Fruit fly (Drosophila melanogaster): Measurements from ENCODE around the gene Ref1.

The Ref1 gene

dm6 chr3R:7107713-7108588, 27.8 kb upstream of the Ref1 start (continued):
- peak; percentile 83 to 97 for TF ChIP-seq Trl (optimal IDR thresholded peaks at IDR 0.05)
- peak; percentile 39 for TF ChIP-seq Trl (GFP tag; optimal IDR thresholded peaks at IDR 0.05)
- peak; percentile 3 for TF ChIP-seq grau (tag; optimal IDR thresholded peaks at IDR 0.05)
- TF ChIP-seq CG12299 (tag; optimal IDR thresholded peaks at IDR 0.05), result peak; percentile 49
- TF ChIP-seq CG2712 (tag; optimal IDR thresholded peaks at IDR 0.05), result peak; percentile 15
- TF ChIP-seq abd-A (tag; optimal IDR thresholded peaks at IDR 0.05), result peak; percentile 68
- TF ChIP-seq CG17186 (GFP tag; optimal IDR thresholded peaks at IDR 0.05), result no peak
- TF ChIP-seq ham (GFP tag; IDR thresholded peaks at IDR 0.05), result no peak
- no peak for TF ChIP-seq fd3F (GFP tag; optimal IDR thresholded peaks at IDR 0.05)
- TF ChIP-seq yki (optimal IDR thresholded peaks at IDR 0.05), result peak; percentile 96

dm6 chr3R:7105503-7106164, 25.4 kb upstream of the Ref1 start:
- TF ChIP-seq sd (tag; optimal IDR thresholded peaks at IDR 0.05) (no peak), CG1647 (GFP tag; optimal IDR thresholded peaks at IDR 0.05) (no peak), CG17912 (GFP tag; optimal IDR thresholded peaks at IDR 0.05) (no peak), D (optimal IDR thresholded peaks at IDR 0.05) (peak; percentile 94), D (GFP tag; optimal IDR thresholded peaks at IDR 0.05) (no peak), CG4360 (GFP tag; IDR thresholded peaks at IDR 0.05) (0 out of 2 replicates have a peak, but pooled peaks have one; percentile 22), CG17359 (tag; optimal IDR thresholded peaks at IDR 0.05) (no peak), Elba2 (GFP tag; optimal IDR thresholded peaks at IDR 0.05) (peak; percentile 18), HLHmδ (GFP tag; optimal IDR thresholded peaks at IDR 0.05) (no peak), CG11723 (GFP tag; optimal IDR thresholded peaks at IDR 0.05) (no peak), B-H2 (GFP tag; optimal IDR thresholded peaks at IDR 0.05) (no peak), onecut (GFP tag; IDR thresholded peaks at IDR 0.05) (peak; percentile 43; the same call in 1 of the 2 replicates), hth (optimal IDR thresholded peaks at IDR 0.05) (peak; percentile 62), CG2199 (GFP tag; IDR thresholded peaks at IDR 0.05) (peak; percentile 85), Ets65A (GFP tag) (peak; percentile 14), twi (tag; optimal IDR thresholded peaks at IDR 0.05) (peak; percentile 93), cato (GFP tag; optimal IDR thresholded peaks at IDR 0.05; ENCODE audit: borderline replicate concordance) (no peak), Med (GFP tag) (peak; percentile 9), slbo (GFP tag; IDR thresholded peaks at IDR 0.05) (no peak), da (GFP tag; optimal IDR thresholded peaks at IDR 0.05) (peak; percentile 30), CG14050 (GFP tag; IDR thresholded peaks at IDR 0.05) (no peak), cad (GFP tag; optimal IDR thresholded peaks at IDR 0.05) (peak; percentile 49), ac (GFP tag; optimal IDR thresholded peaks at IDR 0.05) (peak; percentile 84), sens (GFP tag) (peak; percentile 70), insv (GFP tag; optimal IDR thresholded peaks at IDR 0.05) (peak in 1 of 2 experiments; percentile 76), crol (GFP tag; IDR thresholded peaks at IDR 0.05) (peak; percentile 62; the same call in 1 of the 2 replicates), unpg (GFP tag; optimal IDR thresholded peaks at IDR 0.05) (no peak), eyg (GFP tag; optimal IDR thresholded peaks at IDR 0.05) (no peak), pros (GFP tag; optimal IDR thresholded peaks at IDR 0.05) (peak; percentile 90), Chrac-16 (GFP tag; optimal IDR thresholded peaks at IDR 0.05) (no peak), CG1603 (tag; optimal IDR thresholded peaks at IDR 0.05) (no peak), kni (GFP tag; optimal IDR thresholded peaks at IDR 0.05) (peak; percentile 50), NC2α (GFP tag; optimal IDR thresholded peaks at IDR 0.05) (no peak), CG10565 (GFP tag; optimal IDR thresholded peaks at IDR 0.05) (no peak)

All from whole organism, embryonic.